Fruit fly (Drosophila melanogaster) ovary, adult (tissue): ENCODE data around the gene CG6340.

Experiments used
- CG17801 ChIP-seq: fragments of 200-800 bp; optimal IDR thresholded peaks from 2 replicates; lab custom pipeline; 2019; ENCODE audit warnings: missing biosample characterization, mild to moderate bottlenecking, missing genetic modification characterization, moderate library complexity; ENCODE audit not compliant: partially characterized antibody

The CG6340 gene

dm6 chrX:15522426-15523153 lies 40.4 kb downstream of the CG6340 start:
- no peak for TF ChIP-seq CG17801 (GFP tag; lab: Kevin White, UChicago)

DNA sequence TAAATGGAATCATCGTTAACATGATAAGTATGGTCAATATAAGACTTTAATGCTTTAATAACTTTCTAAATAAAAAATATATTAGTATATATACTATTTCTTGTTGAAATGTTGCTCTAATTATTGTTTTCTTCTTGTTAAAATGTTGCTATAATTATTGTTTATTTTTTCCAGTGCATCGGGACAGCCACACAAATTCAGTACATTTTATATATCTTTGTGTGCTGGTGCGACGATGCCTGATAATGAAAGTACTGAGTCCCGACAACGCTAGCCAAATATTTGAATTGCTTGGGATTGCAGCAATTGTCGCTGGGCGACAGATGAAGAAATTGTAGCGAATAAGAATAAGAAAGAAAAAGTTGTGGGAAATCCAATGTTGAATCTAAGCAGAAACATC lies 47.0 kb downstream of the CG6340 start:
- TF ChIP-seq CG17801 (GFP tag; lab: Kevin White, UChicago), result no peak

- no peak for TF ChIP-seq CG17801 (GFP tag; lab: Kevin White, UChicago)
Observed at dm6 chrX:15529958-15530357, 47.8 kb downstream of the CG6340 start.

dm6 chrX:15530369-15530768 lies 48.2 kb downstream of the CG6340 start:
- no peak for TF ChIP-seq CG17801 (GFP tag; lab: Kevin White, UChicago)

DNA sequence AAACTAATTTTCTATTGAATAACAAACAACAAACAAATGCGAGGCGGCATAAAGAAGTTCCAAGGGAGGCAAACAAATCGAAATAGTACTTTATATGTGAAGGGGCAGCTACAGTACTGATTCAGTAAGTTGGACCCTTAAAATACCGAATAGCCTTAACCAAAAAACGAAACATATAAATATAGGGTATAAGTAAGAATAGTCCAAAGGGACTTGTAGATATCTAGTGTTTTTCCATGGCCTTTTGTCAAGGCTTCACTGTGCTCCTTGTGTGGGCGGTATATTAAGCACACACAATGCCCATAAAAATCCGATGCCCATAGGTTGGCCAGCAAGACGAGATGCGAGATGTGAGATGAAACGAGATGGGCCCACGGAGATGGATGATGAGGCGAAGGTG lies 49.9 kb downstream of the CG6340 start:
- no peak for TF ChIP-seq CG17801 (GFP tag; lab: Kevin White, UChicago)
